Fruit fly (Drosophila melanogaster) S2 (cell line): ENCODE results near the gene qin.

Experiments used
- CG8478 ChIP-seq: fragments of >200 bp; optimal IDR thresholded peaks from 2 replicates; lab custom pipeline; 2018
- CTCF ChIP-seq, 2 experiments: fragments of >200 bp; optimal IDR thresholded peaks; 2 replicates each; lab custom pipeline; 2018

dm6 chr3R:18545486-18545885 lies 45.3 kb upstream of the qin start, which contains the start of gene fru:
- no peak for TF ChIP-seq CG8478 (lab: Kevin White, UChicago)
- no peak for TF ChIP-seq CTCF (optimal IDR thresholded peaks at IDR 0.05; lab: Kevin White, UChicago)
